Fruit fly (Drosophila melanogaster) whole organism, embryonic: ENCODE data around the gene SelG.
A peak's percentile ranks its signal among the peaks of the same experiment; 100 is the strongest.

Experiments
- Bdp1 ChIP-seq: fragments of 200-800 bp; sonication (Bioruptor generic); optimal IDR thresholded peaks from 3 replicates; lab custom pipeline; 2016; ENCODE audit warnings: missing biosample characterization, missing genetic modification characterization
- BtbVII ChIP-seq: fragments of 200-800 bp; sonication (Bioruptor generic); optimal IDR thresholded peaks from 3 replicates; lab custom pipeline; 2017; ENCODE audit warnings: missing biosample characterization, mild to moderate bottlenecking, missing genetic modification characterization
- CG14441 ChIP-seq: fragments of 200-800 bp; sonication (Bioruptor generic); IDR thresholded peaks from 2 replicates; pipeline ENCODE4 v1.3.6; 2022; ENCODE audit warnings: missing biosample characterization, missing genetic modification characterization
- CG15073 ChIP-seq: fragments of 200-800 bp; sonication (Bioruptor generic); optimal IDR thresholded peaks from 2 replicates; lab custom pipeline; 2016; ENCODE audit warnings: missing biosample characterization, missing genetic modification characterization
- CG1602 ChIP-seq: fragments of 200-800 bp; sonication (Bioruptor generic); optimal IDR thresholded peaks from 3 replicates; lab custom pipeline; 2016; ENCODE audit warnings: missing biosample characterization, missing genetic modification characterization
- CG1792 ChIP-seq: fragments of 200-800 bp; sonication (Bioruptor generic); optimal IDR thresholded peaks from 2 replicates; lab custom pipeline; 2016; ENCODE audit warnings: missing biosample characterization, missing genetic modification characterization
- CG2199 ChIP-seq: fragments of 200-800 bp; sonication (Bioruptor generic); IDR thresholded peaks from 3 replicates; pipeline ENCODE4 v1.3.6; 2022; ENCODE audit warnings: missing biosample characterization, missing genetic modification characterization
- CG32532 ChIP-seq: fragments of 200-800 bp; sonication (Bioruptor generic); IDR thresholded peaks from 2 replicates; pipeline ENCODE4 v1.3.6; 2022; ENCODE audit warnings: missing biosample characterization, missing genetic modification characterization
- CG4404 ChIP-seq: fragments of 200-800 bp; sonication (Bioruptor generic); IDR thresholded peaks from 2 replicates; pipeline ENCODE4 v1.3.6; 2022; ENCODE audit warnings: missing biosample characterization, missing genetic modification characterization
- CG5180 ChIP-seq: fragments of 200-800 bp; sonication (Bioruptor generic); optimal IDR thresholded peaks from 3 replicates; lab custom pipeline; 2017; ENCODE audit warnings: missing biosample characterization, missing genetic modification characterization, mild to moderate bottlenecking, moderate library complexity, missing genetic modification reagents
- CG6254 ChIP-seq: fragments of 200-800 bp; sonication (Bioruptor generic); optimal IDR thresholded peaks from 3 replicates; lab custom pipeline; 2017; ENCODE audit warnings: mild to moderate bottlenecking, missing biosample characterization, missing genetic modification reagents, missing genetic modification characterization
- CG7745 ChIP-seq: fragments of 200-800 bp; sonication (Bioruptor generic); optimal IDR thresholded peaks from 2 replicates; lab custom pipeline; 2018; ENCODE audit warnings: missing biosample characterization, mild to moderate bottlenecking, missing genetic modification characterization, moderate library complexity
- CG8290 ChIP-seq, 3 experiments: fragments of 200-800 bp; sonication (Bioruptor generic); optimal IDR thresholded peaks; 2 replicates each; lab custom pipeline; 2016 to 2019; ENCODE audit warnings: missing biosample characterization in 3 of 3, missing genetic modification characterization in 3 of 3, mild to moderate bottlenecking in 2 of 3, moderate library complexity in 1 of 3
- CHES-1-like ChIP-seq: fragments of 200-800 bp; sonication (Bioruptor generic); optimal IDR thresholded peaks from 2 replicates; lab custom pipeline; 2016; ENCODE audit warnings: missing biosample characterization, missing genetic modification characterization
- Dek ChIP-seq: fragments of 200-800 bp; sonication (Bioruptor generic); optimal IDR thresholded peaks from 3 replicates; lab custom pipeline; 2019; ENCODE audit warnings: missing biosample characterization, mild to moderate bottlenecking, missing genetic modification characterization, moderate library complexity
- Dll ChIP-seq: fragments of 200-800 bp; sonication (Bioruptor generic); IDR thresholded peaks from 4 replicates; pipeline ENCODE4 v1.3.6; 2022; ENCODE audit warnings: missing biosample characterization, missing genetic modification characterization; ENCODE audit not compliant: partially characterized antibody
- Doc2 ChIP-seq: fragments of 200-800 bp; sonication (Bioruptor generic); IDR thresholded peaks from 2 replicates; pipeline ENCODE4 v1.3.6; 2022; ENCODE audit warnings: missing biosample characterization, missing genetic modification characterization
- Eip74EF ChIP-seq, 2 experiments: fragments of 200-800 bp in 1 of 2; fragments of >200 bp in 1 of 2; sonication (Bioruptor generic) in 1 of 2; optimal IDR thresholded peaks; 2 replicates each; lab custom pipeline; 2017 to 2019; ENCODE audit warnings: missing biosample characterization in 2 of 2, missing genetic modification characterization in 2 of 2, mild to moderate bottlenecking in 1 of 2, moderate library complexity in 1 of 2
- Ets97D ChIP-seq: fragments of 200-800 bp; sonication (Bioruptor generic); optimal IDR thresholded peaks from 3 replicates; lab custom pipeline; 2016; ENCODE audit warnings: missing biosample characterization, missing genetic modification characterization
- Fer1 ChIP-seq: fragments of 200-800 bp; sonication (Bioruptor generic); optimal IDR thresholded peaks from 2 replicates; lab custom pipeline; 2017; ENCODE audit warnings: missing biosample characterization, mild to moderate bottlenecking, missing genetic modification characterization
- Hr39 ChIP-seq: fragments of >200 bp; optimal IDR thresholded peaks from 2 replicates; lab custom pipeline; 2017
- Poxn ChIP-seq: fragments of 200-800 bp; sonication (Bioruptor generic); IDR thresholded peaks from 2 replicates; pipeline ENCODE4 v1.3.6; 2022; ENCODE audit warnings: missing biosample characterization, missing genetic modification characterization
- Rx ChIP-seq: fragments of 200-800 bp; sonication (Bioruptor generic); IDR thresholded peaks from 2 replicates; pipeline ENCODE4 v1.3.6; 2022; ENCODE audit warnings: missing biosample characterization, missing genetic modification characterization
- Taf1 ChIP-seq: fragments of 200-800 bp; sonication (Bioruptor generic); IDR thresholded peaks from 2 replicates; pipeline ENCODE4 v1.3.6; 2022; ENCODE audit warnings: missing biosample characterization, missing genetic modification characterization
- Vsx1 ChIP-seq: fragments of 200-800 bp; sonication (Bioruptor generic); optimal IDR thresholded peaks from 2 replicates; lab custom pipeline; 2017; ENCODE audit warnings: missing biosample characterization, mild to moderate bottlenecking, missing genetic modification characterization, missing genetic modification reagents
- ac ChIP-seq: fragments of 200-800 bp; sonication (Bioruptor generic); optimal IDR thresholded peaks from 3 replicates; lab custom pipeline; 2017; ENCODE audit warnings: missing biosample characterization, mild to moderate bottlenecking, missing genetic modification characterization
- al ChIP-seq: fragments of 200-800 bp; sonication (Bioruptor generic); IDR thresholded peaks from 2 replicates; pipeline ENCODE4 v1.3.6; 2022; ENCODE audit warnings: missing biosample characterization, missing genetic modification characterization
- ara ChIP-seq: fragments of 200-800 bp; sonication (Bioruptor generic); IDR thresholded peaks from 2 replicates; pipeline ENCODE4 v1.3.6; 2022; ENCODE audit warnings: missing biosample characterization, missing genetic modification characterization
- bbx ChIP-seq: fragments of 200-800 bp; sonication (Bioruptor generic); IDR thresholded peaks from 2 replicates; pipeline ENCODE4 v1.3.6; 2022; ENCODE audit warnings: missing biosample characterization, missing genetic modification characterization; ENCODE audit not compliant: partially characterized antibody
- caup ChIP-seq: fragments of 200-800 bp; sonication (Bioruptor generic); optimal IDR thresholded peaks from 3 replicates; lab custom pipeline; 2017; ENCODE audit warnings: missing biosample characterization, mild to moderate bottlenecking, missing genetic modification characterization, moderate library complexity; ENCODE audit not compliant: severe bottlenecking
- ewg ChIP-seq: fragments of 200-800 bp; sonication (Bioruptor generic); optimal IDR thresholded peaks from 3 replicates; lab custom pipeline; 2017; ENCODE audit warnings: mild to moderate bottlenecking, missing biosample characterization, missing genetic modification reagents, missing genetic modification characterization
- fd3F ChIP-seq: fragments of 200-800 bp; sonication (Bioruptor generic); optimal IDR thresholded peaks from 2 replicates; lab custom pipeline; 2018; ENCODE audit warnings: missing biosample characterization, mild to moderate bottlenecking, missing genetic modification characterization, moderate library complexity
- gce ChIP-seq: fragments of 200-800 bp; sonication (Bioruptor generic); IDR thresholded peaks from 3 replicates; pipeline ENCODE4 v1.3.6; 2022; ENCODE audit warnings: missing biosample characterization, missing genetic modification characterization
- gro ChIP-seq: fragments of 200-800 bp; sonication (Bioruptor generic); optimal IDR thresholded peaks from 2 replicates; lab custom pipeline; 2016; ENCODE audit warnings: missing biosample characterization, missing genetic modification characterization
- gt ChIP-seq: fragments of 200-800 bp; sonication (Bioruptor generic); IDR thresholded peaks from 2 replicates; pipeline ENCODE4 v1.3.6; 2022; ENCODE audit warnings: missing biosample characterization, missing genetic modification characterization
- hkb ChIP-seq, 2 experiments: fragments of 200-800 bp in 1 of 2; fragments of >200 bp in 1 of 2; sonication (Bioruptor generic) in 1 of 2; IDR thresholded peaks in 1 of 2; optimal IDR thresholded peaks in 1 of 2; 2 replicates each; pipeline versions ENCODE4 v1.3.6 to Lab custom; 2017 to 2022; ENCODE audit warnings: missing biosample characterization in 1 of 2, missing genetic modification characterization in 1 of 2
- jing ChIP-seq: fragments of 200-800 bp; sonication (Bioruptor generic); optimal IDR thresholded peaks from 2 replicates; lab custom pipeline; 2018; ENCODE audit warnings: missing biosample characterization, mild to moderate bottlenecking, missing genetic modification characterization
- kah ChIP-seq: fragments of 200-800 bp; sonication (Bioruptor generic); optimal IDR thresholded peaks from 2 replicates; lab custom pipeline; 2018; ENCODE audit warnings: missing biosample characterization, mild to moderate bottlenecking, missing genetic modification characterization
- kay ChIP-seq: fragments of 200-800 bp; sonication (Bioruptor generic); optimal IDR thresholded peaks from 2 replicates; lab custom pipeline; 2016; ENCODE audit warnings: missing biosample characterization, missing genetic modification characterization
- mam ChIP-seq: fragments of 200-800 bp; sonication (Bioruptor generic); optimal IDR thresholded peaks from 3 replicates; lab custom pipeline; 2016; ENCODE audit warnings: missing biosample characterization, missing genetic modification characterization
- nom ChIP-seq: fragments of 200-800 bp; sonication (Bioruptor generic); optimal IDR thresholded peaks from 2 replicates; lab custom pipeline; 2017; ENCODE audit warnings: missing biosample characterization, missing genetic modification characterization, mild to moderate bottlenecking, moderate library complexity, missing genetic modification reagents
- phol ChIP-seq: fragments of 200-800 bp; sonication (Bioruptor generic); optimal IDR thresholded peaks from 3 replicates; lab custom pipeline; 2018; ENCODE audit warnings: missing biosample characterization, mild to moderate bottlenecking, missing genetic modification characterization, moderate library complexity
- pnt ChIP-seq: fragments of 200-800 bp; sonication (Bioruptor generic); optimal IDR thresholded peaks from 3 replicates; lab custom pipeline; 2016; ENCODE audit warnings: missing biosample characterization, missing genetic modification characterization
- sens ChIP-seq: fragments of 200-800 bp; sonication (Bioruptor generic); peaks from one replicate; lab custom pipeline; 2016; ENCODE audit warnings: missing biosample characterization, missing genetic modification characterization
- stc ChIP-seq: fragments of 200-800 bp; sonication (Bioruptor generic); IDR thresholded peaks from 2 replicates; pipeline ENCODE4 v1.3.6; 2022; ENCODE audit warnings: missing biosample characterization, missing genetic modification characterization
- tll ChIP-seq, 2 experiments: fragments of 200-800 bp in 1 of 2; fragments of >200 bp in 1 of 2; sonication (Bioruptor generic) in 1 of 2; optimal IDR thresholded peaks; 2 replicates each; lab custom pipeline; 2017 to 2019; ENCODE audit warnings: missing biosample characterization in 2 of 2, missing genetic modification characterization in 2 of 2, mild to moderate bottlenecking in 1 of 2, moderate library complexity in 1 of 2
- toy ChIP-seq: fragments of 200-800 bp; sonication (Bioruptor generic); IDR thresholded peaks from 2 replicates; pipeline ENCODE4 v1.3.6; 2022; ENCODE audit warnings: missing biosample characterization, missing genetic modification characterization
- vvl ChIP-seq: fragments of 200-800 bp; sonication (Bioruptor generic); IDR thresholded peaks from 2 replicates; pipeline ENCODE4 v1.3.6; 2022; ENCODE audit warnings: missing biosample characterization, missing genetic modification characterization
- zen ChIP-seq: fragments of 200-800 bp; sonication (Bioruptor generic); optimal IDR thresholded peaks from 3 replicates; lab custom pipeline; 2018; ENCODE audit warnings: missing biosample characterization, mild to moderate bottlenecking, missing genetic modification characterization, moderate library complexity
- zfh1 ChIP-seq: fragments of 200-800 bp; sonication (Bioruptor generic); IDR thresholded peaks from 3 replicates; pipeline ENCODE4 v1.3.6; 2022; ENCODE audit warnings: missing biosample characterization, missing genetic modification characterization

SelG gene

DNA sequence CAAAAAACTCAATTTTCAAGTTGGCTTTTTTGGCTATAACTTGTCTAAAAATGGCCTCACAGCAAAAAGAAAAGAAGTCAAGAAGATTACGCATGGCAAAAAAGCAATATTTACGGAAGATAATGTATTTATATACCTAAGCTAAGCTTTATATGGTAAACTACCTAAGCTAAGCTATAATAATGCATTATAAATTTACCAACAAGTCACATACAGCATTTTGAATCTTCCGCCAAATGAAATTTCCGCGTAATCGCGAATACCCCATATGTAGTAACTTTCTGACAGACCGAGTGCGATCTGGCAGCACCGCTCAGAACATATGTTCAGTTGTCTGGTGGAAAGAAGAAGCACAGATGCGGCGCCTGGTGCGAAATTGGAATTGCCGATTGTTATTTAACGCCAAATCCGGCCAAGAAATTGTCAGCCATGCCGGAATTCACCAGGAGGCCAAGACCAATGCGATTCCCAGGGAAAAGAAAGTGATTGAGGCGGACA, 4.6 kb downstream of the SelG start, which contains the start of gene sicily (continued):
- peak; percentile 34; the same call in 1 of the 3 replicates for TF ChIP-seq zfh1 (GFP tag; lab: Robert Waterston, UW)
- peak; percentile 19 for TF ChIP-seq phol
- TF ChIP-seq vvl (GFP tag; lab: Robert Waterston, UW) = no peak
- no peak for TF ChIP-seq CG8290 (GFP tag; optimal IDR thresholded peaks at IDR 0.05; lab: Kevin White, UChicago)
- no peak for TF ChIP-seq CG8290 (tag; optimal IDR thresholded peaks at IDR 0.05; lab: Kevin White, UChicago)
- no peak for TF ChIP-seq hkb (optimal IDR thresholded peaks at IDR 0.05; lab: Kevin White, UChicago)
- TF ChIP-seq hkb (GFP tag; IDR thresholded peaks at IDR 0.05; lab: Robert Waterston, UW) = no peak
- peak; percentile 65 for TF ChIP-seq sens (GFP tag; lab: Kevin White, UChicago)
- no peak for TF ChIP-seq kah (GFP tag; lab: Kevin White, UChicago)
- TF ChIP-seq Rx (GFP tag; lab: Robert Waterston, UW) = no peak
- TF ChIP-seq Poxn = no peak
- TF ChIP-seq Hr39 (lab: Kevin White, UChicago) = no peak
- no peak for TF ChIP-seq CG2199
- peak; percentile 42 for TF ChIP-seq bbx
- TF ChIP-seq Ets97D (GFP tag; lab: Kevin White, UChicago) = peak; percentile 46
- no peak for TF ChIP-seq Bdp1 (GFP tag; lab: Kevin White, UChicago)
- no peak for TF ChIP-seq CG14441 (GFP tag; lab: Robert Waterston, UW)
- TF ChIP-seq toy (GFP tag; lab: Robert Waterston, UW) = no peak
- no peak for TF ChIP-seq caup
- no peak for TF ChIP-seq Doc2 (GFP tag; lab: Robert Waterston, UW)
- TF ChIP-seq CG32532 = peak; percentile 23; the same call in 1 of the 2 replicates
- TF ChIP-seq CG7745 (tag; lab: Kevin White, UChicago) = no peak
- no peak for TF ChIP-seq stc (GFP tag; lab: Robert Waterston, UW)
- no peak for TF ChIP-seq gt (GFP tag; lab: Robert Waterston, UW)
- TF ChIP-seq CG5180 = no peak
- TF ChIP-seq fd3F (GFP tag; lab: Kevin White, UChicago) = no peak
- no peak for TF ChIP-seq gro
- TF ChIP-seq Taf1 = no peak
- TF ChIP-seq CG6254 = no peak
- no peak for TF ChIP-seq Eip74EF (GFP tag; optimal IDR thresholded peaks at IDR 0.05; lab: Kevin White, UChicago)
- TF ChIP-seq ewg (GFP tag; lab: Kevin White, UChicago) = no peak
- TF ChIP-seq al (GFP tag; lab: Robert Waterston, UW) = no peak
- TF ChIP-seq CHES-1-like (GFP tag; lab: Kevin White, UChicago) = no peak
- no peak for TF ChIP-seq Vsx1 (GFP tag; lab: Kevin White, UChicago)
- no peak for TF ChIP-seq tll (GFP tag; optimal IDR thresholded peaks at IDR 0.05; lab: Kevin White, UChicago)
- no peak for TF ChIP-seq BtbVII (GFP tag; lab: Kevin White, UChicago)
- TF ChIP-seq ara = no peak
- TF ChIP-seq CG1602 (GFP tag; lab: Kevin White, UChicago) = no peak
- TF ChIP-seq gce = no peak
- no peak for TF ChIP-seq CG15073
- TF ChIP-seq kay (GFP tag; lab: Kevin White, UChicago) = no peak
- TF ChIP-seq Dll (GFP tag; lab: Robert Waterston, UW) = 0 out of 4 replicates have a peak, but pooled peaks have one; percentile 23
- no peak for TF ChIP-seq CG4404 (GFP tag; lab: Robert Waterston, UW)
- no peak for TF ChIP-seq Dek
- no peak for TF ChIP-seq jing (GFP tag; lab: Kevin White, UChicago)
- TF ChIP-seq Fer1 (GFP tag; lab: Kevin White, UChicago) = no peak
- TF ChIP-seq zen (tag; lab: Kevin White, UChicago) = no peak
- no peak for TF ChIP-seq nom (GFP tag; lab: Kevin White, UChicago)
- TF ChIP-seq CG1792 (GFP tag; lab: Kevin White, UChicago) = no peak
- no peak for TF ChIP-seq mam (GFP tag; lab: Kevin White, UChicago)
- TF ChIP-seq ac (GFP tag; lab: Kevin White, UChicago) = no peak
- TF ChIP-seq pnt = no peak
